Fruit fly (Drosophila melanogaster) whole organism, embryonic: ENCODE data around the gene borr.

Experiments
- Abd-B ChIP-seq: fragments of 200-800 bp; sonication (Bioruptor generic); optimal IDR thresholded peaks from 2 replicates; lab custom pipeline; 2018; ENCODE audit warnings: missing biosample characterization, mild to moderate bottlenecking, missing genetic modification characterization, moderate library complexity
- Ada2b ChIP-seq: fragments of 200-800 bp; sonication (Bioruptor generic); IDR thresholded peaks from 2 replicates; pipeline ENCODE4 v1.3.6; 2022; ENCODE audit warnings: missing biosample characterization, missing genetic modification characterization
- CG1024 ChIP-seq: fragments of 200-800 bp; sonication (Bioruptor generic); IDR thresholded peaks from 2 replicates; pipeline ENCODE4 v1.3.6; 2022; ENCODE audit warnings: missing biosample characterization, missing genetic modification characterization
- CG11247 ChIP-seq: fragments of 200-800 bp; sonication (Bioruptor generic); IDR thresholded peaks from 2 replicates; pipeline ENCODE4 v1.3.6; 2022; ENCODE audit warnings: missing biosample characterization, missing genetic modification characterization
- CG11504 ChIP-seq: fragments of 200-800 bp; sonication (Bioruptor generic); optimal IDR thresholded peaks from 3 replicates; lab custom pipeline; 2019; ENCODE audit warnings: missing biosample characterization, mild to moderate bottlenecking, missing genetic modification characterization, moderate library complexity
- CG12659 ChIP-seq: fragments of 200-800 bp; sonication (Bioruptor generic); optimal IDR thresholded peaks from 3 replicates; lab custom pipeline; 2017; ENCODE audit warnings: mild to moderate bottlenecking, missing biosample characterization, missing genetic modification reagents, missing genetic modification characterization
- CG17568 ChIP-seq: fragments of 200-800 bp; sonication (Bioruptor generic); optimal IDR thresholded peaks from 2 replicates; lab custom pipeline; 2018; ENCODE audit warnings: missing biosample characterization, mild to moderate bottlenecking, missing genetic modification characterization, moderate library complexity
- CG18476 ChIP-seq: fragments of 200-800 bp; sonication (Bioruptor generic); optimal IDR thresholded peaks from 2 replicates; lab custom pipeline; 2016; ENCODE audit warnings: missing biosample characterization, mild to moderate bottlenecking, missing genetic modification characterization
- CG18599 ChIP-seq: fragments of 200-800 bp; sonication (Bioruptor generic); optimal IDR thresholded peaks from 3 replicates; lab custom pipeline; 2017; ENCODE audit warnings: missing biosample characterization, missing genetic modification characterization, mild to moderate bottlenecking, moderate library complexity, missing genetic modification reagents
- CG2199 ChIP-seq: fragments of 200-800 bp; sonication (Bioruptor generic); IDR thresholded peaks from 3 replicates; pipeline ENCODE4 v1.3.6; 2022; ENCODE audit warnings: missing biosample characterization, missing genetic modification characterization
- CG2202 ChIP-seq: fragments of 200-800 bp; sonication (Bioruptor generic); optimal IDR thresholded peaks from 2 replicates; lab custom pipeline; 2018; ENCODE audit warnings: missing biosample characterization, mild to moderate bottlenecking, missing genetic modification characterization
- CG2712 ChIP-seq: fragments of 200-800 bp; optimal IDR thresholded peaks from 3 replicates; lab custom pipeline; 2019; ENCODE audit warnings: missing biosample characterization, mild to moderate bottlenecking, missing genetic modification characterization, moderate library complexity
- CG31441 ChIP-seq: fragments of 200-800 bp; sonication (Bioruptor generic); IDR thresholded peaks from 2 replicates; pipeline ENCODE4 v1.3.6; 2022; ENCODE audit warnings: missing biosample characterization, missing genetic modification characterization
- CG32772 ChIP-seq: fragments of 200-800 bp; sonication (Bioruptor generic); IDR thresholded peaks from 2 replicates; pipeline ENCODE4 v1.3.6; 2022; ENCODE audit warnings: missing biosample characterization, missing genetic modification characterization
- CG3281 ChIP-seq: fragments of 200-800 bp; sonication (Bioruptor generic); optimal IDR thresholded peaks from 3 replicates; lab custom pipeline; 2017; ENCODE audit warnings: missing biosample characterization, mild to moderate bottlenecking, missing genetic modification characterization
- CG34422 ChIP-seq: fragments of 200-800 bp; sonication (Bioruptor generic); IDR thresholded peaks from 3 replicates; pipeline ENCODE4 v1.3.6; 2022; ENCODE audit warnings: missing biosample characterization, missing genetic modification characterization
- CG3726 ChIP-seq: fragments of 200-800 bp; sonication (Bioruptor generic); IDR thresholded peaks from 3 replicates; pipeline ENCODE4, ENCODE4 v1.3.6; 2022; ENCODE audit warnings: missing biosample characterization, missing genetic modification characterization
- CG4360 ChIP-seq: fragments of 200-800 bp; sonication (Bioruptor generic); IDR thresholded peaks from 2 replicates; pipeline ENCODE4 v1.3.6; 2022; ENCODE audit warnings: missing biosample characterization, missing genetic modification characterization
- CG43689 ChIP-seq: fragments of 200-800 bp; sonication (Bioruptor generic); IDR thresholded peaks from 2 replicates; pipeline ENCODE4 v1.3.6; 2022; ENCODE audit warnings: missing biosample characterization, missing genetic modification characterization
- CG4820 ChIP-seq: fragments of 200-800 bp; sonication (Bioruptor generic); optimal IDR thresholded peaks from 3 replicates; lab custom pipeline; 2016; ENCODE audit warnings: missing biosample characterization, missing genetic modification characterization
- CG6272 ChIP-seq: fragments of 200-800 bp; sonication (Bioruptor generic); IDR thresholded peaks from 2 replicates; pipeline ENCODE4 v1.3.6; 2022; ENCODE audit warnings: missing biosample characterization, missing genetic modification characterization
- CG9876 ChIP-seq: fragments of 200-800 bp; sonication (Bioruptor generic); optimal IDR thresholded peaks from 2 replicates; lab custom pipeline; 2016; ENCODE audit warnings: missing biosample characterization, missing genetic modification characterization
- Dp ChIP-seq: fragments of 200-800 bp; sonication (Bioruptor generic); optimal IDR thresholded peaks from 2 replicates; lab custom pipeline; 2018; ENCODE audit warnings: missing biosample characterization, mild to moderate bottlenecking, missing genetic modification characterization, moderate library complexity
- Fer1 ChIP-seq: fragments of 200-800 bp; sonication (Bioruptor generic); optimal IDR thresholded peaks from 2 replicates; lab custom pipeline; 2017; ENCODE audit warnings: missing biosample characterization, mild to moderate bottlenecking, missing genetic modification characterization
- Gug ChIP-seq: fragments of 200-800 bp; sonication (Bioruptor generic); IDR thresholded peaks from 4 replicates; pipeline ENCODE4 v1.3.6; 2022; ENCODE audit warnings: missing biosample characterization, missing genetic modification characterization
- Jarid2 ChIP-seq: fragments of 200-800 bp; sonication (Bioruptor generic); optimal IDR thresholded peaks from 3 replicates; lab custom pipeline; 2017; ENCODE audit warnings: mild to moderate bottlenecking, missing biosample characterization, missing genetic modification reagents, missing genetic modification characterization
- MBD-R2 ChIP-seq: fragments of 200-800 bp; sonication (Bioruptor generic); IDR thresholded peaks from 2 replicates; pipeline ENCODE4 v1.3.6; 2022; ENCODE audit warnings: missing biosample characterization, missing genetic modification characterization
- MESR4 ChIP-seq: fragments of 200-800 bp; sonication (Bioruptor generic); optimal IDR thresholded peaks from 2 replicates; lab custom pipeline; 2018; ENCODE audit warnings: missing biosample characterization, mild to moderate bottlenecking, missing genetic modification characterization, moderate library complexity
- Nf-YA ChIP-seq: fragments of 200-800 bp; sonication (Bioruptor generic); IDR thresholded peaks from 2 replicates; pipeline ENCODE4 v1.3.6; 2022; ENCODE audit warnings: missing biosample characterization, missing genetic modification characterization
- Oli ChIP-seq: fragments of 200-800 bp; sonication (Bioruptor generic); optimal IDR thresholded peaks from 2 replicates; lab custom pipeline; 2018; ENCODE audit warnings: missing biosample characterization, mild to moderate bottlenecking, missing genetic modification characterization, moderate library complexity
- Scr ChIP-seq: fragments of 200-800 bp; sonication (Bioruptor generic); IDR thresholded peaks from 2 replicates; pipeline ENCODE4 v1.3.6; 2022; ENCODE audit warnings: missing biosample characterization, missing genetic modification characterization; ENCODE audit not compliant: partially characterized antibody
- Side ChIP-seq: fragments of 200-800 bp; sonication (Bioruptor generic); optimal IDR thresholded peaks from 2 replicates; lab custom pipeline; 2016; ENCODE audit warnings: missing biosample characterization, missing genetic modification characterization
- Six4 ChIP-seq: fragments of 200-800 bp; sonication (Bioruptor generic); optimal IDR thresholded peaks from 2 replicates; lab custom pipeline; 2016; ENCODE audit warnings: missing biosample characterization, missing genetic modification characterization
- Ssrp ChIP-seq: fragments of 200-800 bp; sonication (Bioruptor generic); optimal IDR thresholded peaks from 2 replicates; lab custom pipeline; 2018; ENCODE audit warnings: missing biosample characterization, mild to moderate bottlenecking, missing genetic modification characterization, moderate library complexity
- bcd ChIP-seq: fragments of 200-800 bp; sonication (Bioruptor generic); optimal IDR thresholded peaks from 2 replicates; lab custom pipeline; 2017; ENCODE audit warnings: missing biosample characterization, mild to moderate bottlenecking, missing genetic modification characterization
- btn ChIP-seq: fragments of 200-800 bp; sonication (Bioruptor generic); optimal IDR thresholded peaks from 2 replicates; lab custom pipeline; 2016; ENCODE audit warnings: missing biosample characterization, missing genetic modification characterization
- cad ChIP-seq: fragments of >200 bp; optimal IDR thresholded peaks from 2 replicates; lab custom pipeline; 2017; ENCODE audit warnings: missing biosample characterization, missing genetic modification characterization
- cwo ChIP-seq: fragments of 200-800 bp; sonication (Bioruptor generic); optimal IDR thresholded peaks from 3 replicates; lab custom pipeline; 2017; ENCODE audit warnings: missing biosample characterization, missing genetic modification characterization, mild to moderate bottlenecking, moderate library complexity, missing genetic modification reagents
- dati ChIP-seq: fragments of 200-800 bp; sonication (Bioruptor generic); IDR thresholded peaks from 2 replicates; pipeline ENCODE4 v1.3.6; 2022; ENCODE audit warnings: missing biosample characterization, missing genetic modification characterization
- disco-r ChIP-seq: fragments of 200-800 bp; sonication (Bioruptor generic); optimal IDR thresholded peaks from 2 replicates; lab custom pipeline; 2016; ENCODE audit warnings: missing biosample characterization, missing genetic modification characterization
- eyg ChIP-seq: fragments of 200-800 bp; sonication (Bioruptor generic); optimal IDR thresholded peaks from 3 replicates; lab custom pipeline; 2016; ENCODE audit warnings: missing biosample characterization, missing genetic modification characterization
- grau ChIP-seq: fragments of 200-800 bp; optimal IDR thresholded peaks from 3 replicates; lab custom pipeline; 2019; ENCODE audit warnings: missing biosample characterization, mild to moderate bottlenecking, missing genetic modification characterization, moderate library complexity
- gsb-n ChIP-seq: fragments of 200-800 bp; sonication (Bioruptor generic); optimal IDR thresholded peaks from 3 replicates; lab custom pipeline; 2018; ENCODE audit warnings: missing biosample characterization, mild to moderate bottlenecking, missing genetic modification characterization
- h ChIP-seq: fragments of >200 bp; optimal IDR thresholded peaks from 2 replicates; lab custom pipeline; 2017
- hth ChIP-seq: fragments of >200 bp; optimal IDR thresholded peaks from 2 replicates; lab custom pipeline; 2017; ENCODE audit warnings: inconsistent platforms
- kay ChIP-seq: fragments of 200-800 bp; sonication (Bioruptor generic); optimal IDR thresholded peaks from 2 replicates; lab custom pipeline; 2016; ENCODE audit warnings: missing biosample characterization, missing genetic modification characterization
- lov ChIP-seq, 2 experiments: fragments of 200-800 bp in 1 of 2; fragments of >200 bp in 1 of 2; sonication (Bioruptor generic) in 1 of 2; IDR thresholded peaks in 1 of 2; optimal IDR thresholded peaks in 1 of 2; 2 replicates in 1 of 2; 3 replicates in 1 of 2; pipeline versions ENCODE4 v1.3.6 to Lab custom; 2017 to 2022; ENCODE audit warnings: missing biosample characterization in 1 of 2, missing genetic modification characterization in 1 of 2
- pb ChIP-seq: fragments of 200-800 bp; sonication (Bioruptor generic); optimal IDR thresholded peaks from 3 replicates; lab custom pipeline; 2016; ENCODE audit warnings: missing biosample characterization, missing genetic modification characterization
- psq ChIP-seq: fragments of 200-800 bp; sonication (Bioruptor generic); optimal IDR thresholded peaks from 2 replicates; lab custom pipeline; 2017; ENCODE audit warnings: missing biosample characterization, missing genetic modification characterization
- rib ChIP-seq: fragments of 200-800 bp; sonication (Bioruptor generic); IDR thresholded peaks from 2 replicates; pipeline ENCODE4 v1.3.6; 2022; ENCODE audit warnings: missing biosample characterization, missing genetic modification characterization
- row ChIP-seq: fragments of 200-800 bp; sonication (Bioruptor generic); IDR thresholded peaks from 3 replicates; pipeline ENCODE4 v1.3.6; 2022; ENCODE audit warnings: missing biosample characterization, missing genetic modification characterization
- sens ChIP-seq: fragments of 200-800 bp; sonication (Bioruptor generic); peaks from one replicate; lab custom pipeline; 2016; ENCODE audit warnings: missing biosample characterization, missing genetic modification characterization
- yki ChIP-seq: fragments of >200 bp; optimal IDR thresholded peaks from 3 replicates; lab custom pipeline; 2018

The borr gene

DNA sequence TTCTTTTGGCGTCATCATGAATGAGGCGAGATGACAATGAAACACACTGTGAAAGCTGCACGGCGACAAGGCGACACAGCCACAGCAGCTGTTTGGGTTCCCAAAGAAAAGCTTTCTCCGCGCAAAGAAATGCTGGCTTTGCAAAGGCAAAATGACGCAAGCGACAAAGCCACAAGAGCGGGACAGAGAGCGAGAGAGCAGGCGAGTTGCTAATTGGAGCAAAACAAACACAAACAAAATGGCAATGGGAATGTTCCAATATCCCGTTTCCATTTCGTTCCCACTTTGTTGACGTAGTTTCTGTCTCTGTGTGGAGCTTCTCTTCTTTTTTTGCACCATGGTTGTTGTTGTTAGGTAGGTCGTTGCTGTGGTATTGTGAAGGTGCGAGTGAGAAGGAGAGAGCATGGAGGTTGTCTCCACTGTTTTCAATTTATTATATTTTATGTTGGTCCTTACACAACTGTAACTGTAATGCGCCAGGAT lies 47.7 kb downstream of the borr start (continued):
- TF ChIP-seq CG4360 (GFP tag; lab: Robert Waterston, UW) (peak; percentile 79), gsb-n (tag; lab: Kevin White, UChicago) (no peak), sens (GFP tag; lab: Kevin White, UChicago) (no peak), CG34422 (GFP tag; lab: Robert Waterston, UW) (no peak), Side (GFP tag; lab: Kevin White, UChicago) (peak; percentile 50), cwo (no peak), CG17568 (GFP tag; lab: Kevin White, UChicago) (peak; percentile 11), lov (optimal IDR thresholded peaks at IDR 0.05; lab: Kevin White, UChicago) (no peak), lov (GFP tag; IDR thresholded peaks at IDR 0.05; lab: Robert Waterston, UW) (peak; percentile 57; the same call in 1 of the 3 replicates), eyg (GFP tag; lab: Kevin White, UChicago) (no peak), yki (lab: Kevin White, UChicago) (peak; percentile 15), CG31441 (GFP tag; lab: Robert Waterston, UW) (no peak), CG32772 (GFP tag; lab: Robert Waterston, UW) (no peak), Gug (GFP tag; lab: Robert Waterston, UW) (no peak), CG6272 (no peak), psq (no peak), grau (tag; lab: Kevin White, UChicago) (no peak), CG2712 (tag; lab: Kevin White, UChicago) (no peak), Scr (GFP tag; lab: Robert Waterston, UW) (no peak), Ada2b (GFP tag; lab: Robert Waterston, UW) (no peak), CG3726 (GFP tag; lab: Robert Waterston, UW) (no peak), hth (lab: Kevin White, UChicago) (no peak), Oli (tag; lab: Kevin White, UChicago) (no peak), Dp (GFP tag; lab: Kevin White, UChicago) (no peak), cad (no peak), dati (no peak), CG11504 (no peak), CG18599 (GFP tag; lab: Kevin White, UChicago) (peak; percentile 11), CG43689 (no peak), Nf-YA (no peak), Ssrp (no peak), h (no peak), pb (GFP tag; lab: Kevin White, UChicago) (no peak), Fer1 (GFP tag; lab: Kevin White, UChicago) (peak; percentile 80), CG2199 (GFP tag; lab: Robert Waterston, UW) (no peak), Abd-B (no peak), Jarid2 (GFP tag; lab: Kevin White, UChicago) (peak; percentile 49), btn (GFP tag; lab: Kevin White, UChicago) (no peak), MESR4 (GFP tag; lab: Kevin White, UChicago) (no peak), row (GFP tag; lab: Robert Waterston, UW) (no peak), kay (GFP tag; lab: Kevin White, UChicago) (no peak), CG1024 (GFP tag; lab: Robert Waterston, UW) (no peak), CG3281 (peak; percentile 32), CG12659 (no peak), bcd (GFP tag; lab: Kevin White, UChicago) (no peak), CG2202 (tag; lab: Kevin White, UChicago) (no peak), rib (GFP tag; lab: Robert Waterston, UW) (peak; percentile 77), CG11247 (no peak), CG18476 (GFP tag; lab: Kevin White, UChicago) (no peak), CG9876 (GFP tag; lab: Kevin White, UChicago) (no peak), disco-r (GFP tag; lab: Kevin White, UChicago) (no peak), MBD-R2 (GFP tag; lab: Robert Waterston, UW) (no peak; the same call in 1 of the 2 replicates), Six4 (GFP tag; lab: Kevin White, UChicago) (no peak), CG4820 (GFP tag; lab: Kevin White, UChicago) (no peak)
